Fruit fly (Drosophila melanogaster) whole organism, embryonic: ENCODE measurements around the gene CG5863.
A peak's percentile ranks its signal among the peaks of the same experiment; 100 is the strongest.

ENCODE experiments used
- Adf1 ChIP-seq: fragments of 200-800 bp; sonication (Bioruptor generic); IDR thresholded peaks from 2 replicates; pipeline ENCODE4 v1.3.6; 2022; ENCODE audit warnings: missing biosample characterization, missing genetic modification characterization
- Bgb ChIP-seq: fragments of 200-800 bp; sonication (Bioruptor generic); IDR thresholded peaks from 2 replicates; pipeline ENCODE4 v1.3.6; 2022; ENCODE audit warnings: missing biosample characterization, missing genetic modification characterization; ENCODE audit not compliant: partially characterized antibody
- BtbVII ChIP-seq: fragments of 200-800 bp; sonication (Bioruptor generic); optimal IDR thresholded peaks from 3 replicates; lab custom pipeline; 2017; ENCODE audit warnings: missing biosample characterization, mild to moderate bottlenecking, missing genetic modification characterization
- CG10565 ChIP-seq: fragments of 200-800 bp; sonication (Bioruptor generic); optimal IDR thresholded peaks from 3 replicates; lab custom pipeline; 2016; ENCODE audit warnings: missing biosample characterization, mild to moderate bottlenecking, missing genetic modification characterization
- CG12155 ChIP-seq: fragments of 200-800 bp; sonication (Bioruptor generic); optimal IDR thresholded peaks from 3 replicates; lab custom pipeline; 2016; ENCODE audit warnings: missing biosample characterization, missing genetic modification characterization
- CG12219 ChIP-seq: fragments of 200-800 bp; sonication (Bioruptor generic); optimal IDR thresholded peaks from 3 replicates; lab custom pipeline; 2018; ENCODE audit warnings: missing biosample characterization, mild to moderate bottlenecking, missing genetic modification characterization
- CG12236 ChIP-seq: fragments of 200-800 bp; sonication (Bioruptor generic); optimal IDR thresholded peaks from 2 replicates; lab custom pipeline; 2016; ENCODE audit warnings: missing biosample characterization, missing genetic modification characterization
- CG12299 ChIP-seq: fragments of 200-800 bp; sonication (Bioruptor generic); optimal IDR thresholded peaks from 2 replicates; lab custom pipeline; 2018; ENCODE audit warnings: missing biosample characterization, mild to moderate bottlenecking, missing genetic modification characterization
- CG1233 ChIP-seq: fragments of 200-800 bp; sonication (Bioruptor generic); optimal IDR thresholded peaks from 4 replicates; lab custom pipeline; 2018; ENCODE audit warnings: missing biosample characterization, mild to moderate bottlenecking, missing genetic modification characterization
- CG1647 ChIP-seq: fragments of 200-800 bp; sonication (Bioruptor generic); optimal IDR thresholded peaks from 3 replicates; lab custom pipeline; 2016; ENCODE audit warnings: missing biosample characterization, missing genetic modification characterization
- CG17186 ChIP-seq: fragments of 200-800 bp; sonication (Bioruptor generic); optimal IDR thresholded peaks from 3 replicates; lab custom pipeline; 2017; ENCODE audit warnings: missing biosample characterization, missing genetic modification reagents, missing genetic modification characterization
- CG18011 ChIP-seq: fragments of 200-800 bp; sonication (Bioruptor generic); optimal IDR thresholded peaks from 2 replicates; lab custom pipeline; 2017; ENCODE audit warnings: missing biosample characterization, missing genetic modification characterization, mild to moderate bottlenecking, moderate library complexity, missing genotype
- CG2129 ChIP-seq: fragments of 200-800 bp; sonication (Bioruptor generic); IDR thresholded peaks from 2 replicates; pipeline ENCODE4 v1.3.6; 2022; ENCODE audit warnings: missing biosample characterization, missing genetic modification characterization; ENCODE audit not compliant: partially characterized antibody
- CG30020 ChIP-seq: fragments of 200-800 bp; optimal IDR thresholded peaks from 2 replicates; lab custom pipeline; 2019; ENCODE audit warnings: missing biosample characterization, mild to moderate bottlenecking, missing genetic modification characterization, moderate library complexity
- CG31224 ChIP-seq: fragments of 200-800 bp; sonication (Bioruptor generic); IDR thresholded peaks from 2 replicates; pipeline ENCODE4 v1.3.6; 2022; ENCODE audit warnings: missing biosample characterization, missing genetic modification characterization
- CG33557 ChIP-seq: fragments of 200-800 bp; sonication (Bioruptor generic); optimal IDR thresholded peaks from 2 replicates; lab custom pipeline; 2019; ENCODE audit warnings: missing biosample characterization, mild to moderate bottlenecking, missing genetic modification characterization, moderate library complexity
- CG4360 ChIP-seq: fragments of 200-800 bp; sonication (Bioruptor generic); IDR thresholded peaks from 2 replicates; pipeline ENCODE4 v1.3.6; 2022; ENCODE audit warnings: missing biosample characterization, missing genetic modification characterization
- CG43689 ChIP-seq: fragments of 200-800 bp; sonication (Bioruptor generic); IDR thresholded peaks from 2 replicates; pipeline ENCODE4 v1.3.6; 2022; ENCODE audit warnings: missing biosample characterization, missing genetic modification characterization
- CG6175 ChIP-seq: fragments of 200-800 bp; sonication (Bioruptor generic); IDR thresholded peaks from 3 replicates; pipeline ENCODE4 v1.3.6; 2022; ENCODE audit warnings: missing biosample characterization, missing genetic modification characterization
- CG6689 ChIP-seq: fragments of 200-800 bp; sonication (Bioruptor generic); IDR thresholded peaks from 2 replicates; pipeline ENCODE4 v1.3.6; 2022; ENCODE audit warnings: missing biosample characterization, missing genetic modification characterization
- CG6765 ChIP-seq: fragments of 200-800 bp; sonication (Bioruptor generic); optimal IDR thresholded peaks from 3 replicates; lab custom pipeline; 2017; ENCODE audit warnings: missing biosample characterization, mild to moderate bottlenecking, missing genetic modification characterization
- CG8388 ChIP-seq: fragments of 200-800 bp; sonication (Bioruptor generic); optimal IDR thresholded peaks from 2 replicates; lab custom pipeline; 2019; ENCODE audit warnings: missing biosample characterization, mild to moderate bottlenecking, missing genetic modification characterization, moderate library complexity
- CG9932 ChIP-seq: fragments of 200-800 bp; sonication (Bioruptor generic); IDR thresholded peaks from 2 replicates; pipeline ENCODE4 v1.3.6; 2022; ENCODE audit warnings: missing biosample characterization, missing genetic modification characterization
- CkIIα-i1 ChIP-seq: fragments of 200-800 bp; sonication (Bioruptor generic); IDR thresholded peaks from 2 replicates; pipeline ENCODE4 v1.3.6; 2022; ENCODE audit warnings: missing biosample characterization, missing genetic modification characterization
- Dek ChIP-seq: fragments of 200-800 bp; sonication (Bioruptor generic); optimal IDR thresholded peaks from 3 replicates; lab custom pipeline; 2019; ENCODE audit warnings: missing biosample characterization, mild to moderate bottlenecking, missing genetic modification characterization, moderate library complexity
- Doc3 ChIP-seq: fragments of 200-800 bp; sonication (Bioruptor generic); IDR thresholded peaks from 3 replicates; pipeline ENCODE4 v1.3.6; 2022; ENCODE audit warnings: missing biosample characterization, missing genetic modification characterization; ENCODE audit not compliant: partially characterized antibody
- Ets65A ChIP-seq: fragments of 200-800 bp; sonication (Bioruptor generic); peaks from one replicate; lab custom pipeline; 2016; ENCODE audit warnings: missing biosample characterization, missing genetic modification characterization
- Neu2 ChIP-seq: fragments of 200-800 bp; sonication (Bioruptor generic); optimal IDR thresholded peaks from 3 replicates; lab custom pipeline; 2016; ENCODE audit warnings: missing biosample characterization, missing genetic modification characterization, borderline replicate concordance
- Nf-YC ChIP-seq: fragments of 200-800 bp; optimal IDR thresholded peaks from 3 replicates; lab custom pipeline; 2019; ENCODE audit warnings: missing biosample characterization, mild to moderate bottlenecking, missing genetic modification characterization, moderate library complexity
- TFAM ChIP-seq: fragments of 200-800 bp; sonication (Bioruptor generic); optimal IDR thresholded peaks from 2 replicates; lab custom pipeline; 2017; ENCODE audit warnings: missing biosample characterization, missing genetic modification characterization, inconsistent platforms
- Vsx1 ChIP-seq: fragments of 200-800 bp; sonication (Bioruptor generic); optimal IDR thresholded peaks from 2 replicates; lab custom pipeline; 2017; ENCODE audit warnings: missing biosample characterization, mild to moderate bottlenecking, missing genetic modification characterization, missing genetic modification reagents
- YL-1 ChIP-seq: fragments of 200-800 bp; sonication (Bioruptor generic); optimal IDR thresholded peaks from 3 replicates; lab custom pipeline; 2017; ENCODE audit warnings: missing biosample characterization, mild to moderate bottlenecking, missing genetic modification characterization
- chinmo ChIP-seq: fragments of 200-800 bp; sonication (Bioruptor generic); IDR thresholded peaks from 4 replicates; pipeline ENCODE4 v1.3.6; 2022; ENCODE audit warnings: missing biosample characterization, missing genetic modification characterization; ENCODE audit not compliant: partially characterized antibody
- dati ChIP-seq: fragments of 200-800 bp; sonication (Bioruptor generic); IDR thresholded peaks from 2 replicates; pipeline ENCODE4 v1.3.6; 2022; ENCODE audit warnings: missing biosample characterization, missing genetic modification characterization
- ems ChIP-seq: fragments of 200-800 bp; sonication (Bioruptor generic); optimal IDR thresholded peaks from 3 replicates; lab custom pipeline; 2016; ENCODE audit warnings: missing biosample characterization, missing genetic modification characterization
- fu2 ChIP-seq: fragments of 200-800 bp; sonication (Bioruptor generic); optimal IDR thresholded peaks from 2 replicates; lab custom pipeline; 2016; ENCODE audit warnings: missing biosample characterization, missing genetic modification characterization
- ham ChIP-seq: fragments of 200-800 bp; sonication (Bioruptor generic); IDR thresholded peaks from 2 replicates; pipeline ENCODE4 v1.3.6; 2022; ENCODE audit warnings: missing biosample characterization, missing genetic modification characterization
- lola ChIP-seq, 3 experiments: fragments of >200 bp in 2 of 3; fragments of 200-800 bp in 1 of 3; sonication (Bioruptor generic) in 1 of 3; optimal IDR thresholded peaks; 2 replicates each; lab custom pipeline; 2017 to 2019; ENCODE audit warnings: missing biosample characterization in 3 of 3, missing genetic modification characterization in 3 of 3, mild to moderate bottlenecking in 1 of 3, moderate library complexity in 1 of 3
- mirr ChIP-seq: fragments of 200-800 bp; sonication (Bioruptor generic); optimal IDR thresholded peaks from 3 replicates; lab custom pipeline; 2018; ENCODE audit warnings: missing biosample characterization, mild to moderate bottlenecking, missing genetic modification characterization
- nerfin-1 ChIP-seq: fragments of 200-800 bp; sonication (Bioruptor generic); optimal IDR thresholded peaks from 3 replicates; lab custom pipeline; 2019; ENCODE audit warnings: missing biosample characterization, mild to moderate bottlenecking, missing genetic modification characterization, moderate library complexity
- nmo ChIP-seq: fragments of 200-800 bp; sonication (Bioruptor generic); optimal IDR thresholded peaks from 2 replicates; lab custom pipeline; 2018; ENCODE audit warnings: missing biosample characterization, mild to moderate bottlenecking, missing genetic modification characterization, moderate library complexity
- otp ChIP-seq: fragments of 200-800 bp; sonication (Bioruptor generic); IDR thresholded peaks from 3 replicates; pipeline ENCODE4, ENCODE4 v1.3.6; 2022; ENCODE audit warnings: missing biosample characterization, missing genetic modification characterization
- prd ChIP-seq, 3 experiments: fragments of >200 bp in 2 of 3; fragments of 200-800 bp in 1 of 3; sonication (Bioruptor generic) in 1 of 3; optimal IDR thresholded peaks in 2 of 3; IDR thresholded peaks in 1 of 3; 2 replicates in 2 of 3; 3 replicates in 1 of 3; pipeline versions ENCODE4 v1.3.6 to Lab custom; 2017 to 2022; ENCODE audit warnings: missing biosample characterization in 1 of 3, missing genetic modification characterization in 1 of 3
- pum ChIP-seq: fragments of 200-800 bp; sonication (Bioruptor generic); optimal IDR thresholded peaks from 2 replicates; lab custom pipeline; 2016; ENCODE audit warnings: missing biosample characterization, missing genetic modification characterization
- usp ChIP-seq: fragments of >200 bp; optimal IDR thresholded peaks from 2 replicates; lab custom pipeline; 2017; ENCODE audit warnings: missing biosample characterization, missing genetic modification characterization
- z ChIP-seq: fragments of 200-800 bp; sonication (Bioruptor generic); IDR thresholded peaks from 3 replicates; pipeline ENCODE4 v1.3.6; 2022; ENCODE audit warnings: missing biosample characterization, missing genetic modification characterization
- zen2 ChIP-seq: fragments of 200-800 bp; sonication (Bioruptor generic); IDR thresholded peaks from 3 replicates; pipeline ENCODE4 v1.3.6; 2022; ENCODE audit warnings: missing biosample characterization, missing genetic modification characterization; ENCODE audit not compliant: partially characterized antibody

Gene CG5863

dm6 chr3R:17420338-17420737 is 9.4 kb downstream of the CG5863 start, which contains the start of gene CG42835:
Gene CG42835 (plus strand): TSS chr3R:17420638.
- TF ChIP-seq otp (GFP tag; lab: Robert Waterston, UW) (no peak), prd (optimal IDR thresholded peaks at IDR 0.05; lab: Kevin White, UChicago) (no peak), prd (GFP tag; IDR thresholded peaks at IDR 0.05; lab: Robert Waterston, UW) (no peak), Doc3 (GFP tag; lab: Robert Waterston, UW) (no peak), Nf-YC (tag; lab: Kevin White, UChicago) (no peak), CG12219 (GFP tag; lab: Kevin White, UChicago) (no peak), CG9932 (GFP tag; lab: Robert Waterston, UW) (no peak), CG1233 (GFP tag; lab: Kevin White, UChicago) (no peak), fu2 (GFP tag; lab: Kevin White, UChicago) (no peak), CkIIα-i1 (no peak), usp (GFP tag; lab: Kevin White, UChicago) (no peak), lola (GFP tag; optimal IDR thresholded peaks at IDR 0.05; lab: Kevin White, UChicago) (no peak), CG12236 (no peak), nmo (no peak)

dm6 chr3R:17422102-17422501 is 11.2 kb downstream of the CG5863 start, which contains the start of gene CG14332:
Gene CG14332 (minus strand): TSS chr3R:17422202.
- TF ChIP-seq CG12155 (GFP tag; lab: Kevin White, UChicago), result no peak
- no peak for TF ChIP-seq Vsx1 (GFP tag; lab: Kevin White, UChicago)
- no peak for TF ChIP-seq ham (GFP tag; lab: Robert Waterston, UW)
- TF ChIP-seq Dek (tag; lab: Kevin White, UChicago), result no peak
- no peak for TF ChIP-seq CG43689 (GFP tag; lab: Robert Waterston, UW)
- TF ChIP-seq CG10565 (GFP tag; lab: Kevin White, UChicago), result no peak
- no peak for TF ChIP-seq YL-1 (GFP tag; lab: Kevin White, UChicago)

- TF ChIP-seq CG6765 (GFP tag; lab: Kevin White, UChicago), result no peak
- TF ChIP-seq nerfin-1 (tag; lab: Kevin White, UChicago), result no peak
- no peak for TF ChIP-seq CG12299 (tag; lab: Kevin White, UChicago)
- TF ChIP-seq CG18011 (GFP tag; lab: Kevin White, UChicago), result no peak
- TF ChIP-seq pum, result no peak
- TF ChIP-seq dati, result no peak
- TF ChIP-seq Ets65A, result no peak
- TF ChIP-seq CG6689 (GFP tag; lab: Robert Waterston, UW), result no peak
- no peak for TF ChIP-seq ems (GFP tag; lab: Kevin White, UChicago)
- no peak for TF ChIP-seq Bgb (GFP tag; lab: Robert Waterston, UW)
- TF ChIP-seq CG17186 (GFP tag; lab: Kevin White, UChicago), result no peak
- TF ChIP-seq Adf1 (GFP tag; lab: Robert Waterston, UW), result peak; percentile 87
- no peak for TF ChIP-seq Neu2 (GFP tag; lab: Kevin White, UChicago)
- peak; percentile 95 for TF ChIP-seq z
- TF ChIP-seq CG6175, result peak; percentile 63; the same call in 2 of the 3 replicates
- TF ChIP-seq CG31224, result no peak
- TF ChIP-seq mirr (GFP tag; lab: Kevin White, UChicago), result no peak
- TF ChIP-seq CG30020 (tag; lab: Kevin White, UChicago), result no peak
- TF ChIP-seq CG2129 (GFP tag; lab: Robert Waterston, UW), result no peak
- no peak for TF ChIP-seq CG33557 (GFP tag; lab: Kevin White, UChicago)
- peak; percentile 82; the same call in 1 of the 4 replicates for TF ChIP-seq chinmo (GFP tag; lab: Robert Waterston, UW)
- no peak for TF ChIP-seq CG8388 (GFP tag; lab: Kevin White, UChicago)
- TF ChIP-seq CG1647 (GFP tag; lab: Kevin White, UChicago), result no peak
- no peak for TF ChIP-seq TFAM (GFP tag; lab: Kevin White, UChicago)
- TF ChIP-seq zen2 (GFP tag; lab: Robert Waterston, UW), result peak; percentile 44; the same call in 1 of the 3 replicates
- no peak for TF ChIP-seq CG4360 (GFP tag; lab: Robert Waterston, UW)
- TF ChIP-seq BtbVII (GFP tag; lab: Kevin White, UChicago), result no peak
These were observed 14.6 kb downstream of the CG5863 start, which contains the start of gene cysu for dm6 chr3R:17425417-17425915. Gene cysu (plus strand): TSS chr3R:17425768.
